Worm (Caenorhabditis elegans): ENCODE results near the gene ceh-43.

ce11 chrIII:4474908-4475307, 25.2 kb upstream of the ceh-43 start, which contains the start of gene ifet-1:
- TF ChIP-seq bed-3 (GFP tag; optimal IDR thresholded peaks at IDR 0.05): no peak
- TF ChIP-seq nhr-12 (tag; optimal IDR thresholded peaks at IDR 0.05): no peak
- TF ChIP-seq unc-62 (GFP tag; optimal IDR thresholded peaks at IDR 0.05): no peak
- TF ChIP-seq nhr-2 (tag; optimal IDR thresholded peaks at IDR 0.05): no peak
- no peak for TF ChIP-seq mep-1 (tag; optimal IDR thresholded peaks at IDR 0.05)
- no peak for TF ChIP-seq hlh-1 (tag; optimal IDR thresholded peaks at IDR 0.05)
- no peak for TF ChIP-seq nhr-76 (tag; optimal IDR thresholded peaks at IDR 0.05)

Data from whole organism, mixed stage, embryonic.